Worm (Caenorhabditis elegans) whole organism, L2 larva: ENCODE measurements around the gene erd-2.1.

Source experiments
- C34F6.9 ChIP-seq: fragments of 150-350 bp; optimal IDR thresholded peaks from 2 replicates; lab custom pipeline; 2014; ENCODE audit warnings: missing biosample characterization, missing genetic modification characterization
- F13H6.1 ChIP-seq: sonication (generic microtip); optimal IDR thresholded peaks from 2 replicates; lab custom pipeline; 2016; ENCODE audit warnings: missing genetic modification characterization, missing compliant biosample characterization
- R02D3.7 ChIP-seq: fragments of 150-350 bp; optimal IDR thresholded peaks from 2 replicates; lab custom pipeline; 2014; ENCODE audit warnings: missing biosample characterization, missing genetic modification characterization
- Y55F3AM.14 ChIP-seq: fragments of 200-800 bp; sonication (Bioruptor generic); optimal IDR thresholded peaks from 2 replicates; lab custom pipeline; 2018; ENCODE audit warnings: mild to moderate bottlenecking, missing genetic modification characterization, missing compliant biosample characterization
- ZK546.5 ChIP-seq: sonication (generic microtip); optimal IDR thresholded peaks from 2 replicates; lab custom pipeline; 2017; ENCODE audit warnings: missing biosample characterization, missing genetic modification characterization
- alr-1 ChIP-seq: fragments of 150-350 bp; optimal IDR thresholded peaks from 2 replicates; lab custom pipeline; 2014; ENCODE audit warnings: missing biosample characterization, missing genetic modification characterization
- aly-2 ChIP-seq: fragments of 150-350 bp; optimal IDR thresholded peaks from 2 replicates; lab custom pipeline; 2014; ENCODE audit warnings: missing biosample characterization, missing genetic modification characterization
- ama-1 ChIP-seq: fragments of 150-350 bp; optimal IDR thresholded peaks from 2 replicates; lab custom pipeline; 2018; ENCODE audit warnings: inconsistent platforms
- blmp-1 ChIP-seq: sonication (generic microtip); optimal IDR thresholded peaks from 2 replicates; lab custom pipeline; 2017; ENCODE audit warnings: missing genetic modification characterization, mild to moderate bottlenecking, missing compliant biosample characterization, antibody characterized with exemption, moderate library complexity; ENCODE audit not compliant: insufficient read depth
- ceh-16 ChIP-seq: fragments of 150-350 bp; optimal IDR thresholded peaks from 2 replicates; lab custom pipeline; 2014; ENCODE audit warnings: missing biosample characterization, missing genetic modification characterization
- ceh-82 ChIP-seq: fragments of 150-350 bp; optimal IDR thresholded peaks from 2 replicates; lab custom pipeline; 2014; ENCODE audit warnings: missing biosample characterization, missing genetic modification characterization
- crh-2 ChIP-seq: sonication (generic microtip); optimal IDR thresholded peaks from 2 replicates; lab custom pipeline; 2017; ENCODE audit warnings: missing biosample characterization, missing genetic modification characterization
- dmd-4 ChIP-seq: sonication (generic microtip); optimal IDR thresholded peaks from 2 replicates; lab custom pipeline; 2017; ENCODE audit warnings: missing biosample characterization, missing genetic modification characterization
- egl-27 ChIP-seq: sonication (generic microtip); optimal IDR thresholded peaks from 3 replicates; lab custom pipeline; 2017; ENCODE audit warnings: missing biosample characterization, missing genetic modification reagents, missing genetic modification characterization
- elt-1 ChIP-seq: fragments of 150-350 bp; optimal IDR thresholded peaks from 2 replicates; lab custom pipeline; 2014; ENCODE audit warnings: missing biosample characterization, missing genetic modification characterization
- elt-3 ChIP-seq: sonication (generic microtip); optimal IDR thresholded peaks from 2 replicates; lab custom pipeline; 2017; ENCODE audit warnings: missing biosample characterization, missing genetic modification characterization
- fos-1 ChIP-seq: fragments of 150-350 bp; optimal IDR thresholded peaks from 2 replicates; lab custom pipeline; 2014; ENCODE audit warnings: missing biosample characterization, missing genetic modification characterization
- gmeb-1 ChIP-seq: fragments of 150-350 bp; optimal IDR thresholded peaks from 2 replicates; lab custom pipeline; 2014; ENCODE audit warnings: missing biosample characterization, missing genetic modification characterization
- lin-11 ChIP-seq: fragments of 150-350 bp; sonication (generic microtip); optimal IDR thresholded peaks from 2 replicates; lab custom pipeline; 2014; ENCODE audit warnings: missing biosample characterization, missing genetic modification characterization, inconsistent platforms, mixed read lengths
- lin-13 ChIP-seq: fragments of 150-350 bp; optimal IDR thresholded peaks from 2 replicates; lab custom pipeline; 2014; ENCODE audit warnings: missing biosample characterization, missing genetic modification reagents, missing genetic modification characterization
- lin-39 ChIP-seq: fragments of 150-350 bp; optimal IDR thresholded peaks from 2 replicates; lab custom pipeline; 2014; ENCODE audit warnings: missing biosample characterization, missing genetic modification reagents, missing genetic modification characterization
- mab-5 ChIP-seq: fragments of 150-350 bp; optimal IDR thresholded peaks from 2 replicates; lab custom pipeline; 2014; ENCODE audit warnings: missing biosample characterization, missing genetic modification characterization
- mbf-1 ChIP-seq: sonication (generic microtip); optimal IDR thresholded peaks from 2 replicates; lab custom pipeline; 2017; ENCODE audit warnings: missing biosample characterization, missing genetic modification characterization
- mdl-1 ChIP-seq, 2 experiments: fragments of 150-350 bp in 1 of 2; sonication (generic microtip) in 1 of 2; optimal IDR thresholded peaks; 2 replicates each; lab custom pipeline; 2017; ENCODE audit warnings: missing biosample characterization in 2 of 2, missing genetic modification characterization in 2 of 2
- nhr-10 ChIP-seq: sonication (generic microtip); optimal IDR thresholded peaks from 2 replicates; lab custom pipeline; 2017; ENCODE audit warnings: missing biosample characterization, missing genetic modification characterization
- nhr-11 ChIP-seq: fragments of 150-350 bp; optimal IDR thresholded peaks from 2 replicates; lab custom pipeline; 2014; ENCODE audit warnings: missing biosample characterization, missing genetic modification characterization
- nhr-12 ChIP-seq: fragments of 150-350 bp; optimal IDR thresholded peaks from 2 replicates; lab custom pipeline; 2014; ENCODE audit warnings: missing biosample characterization, missing genetic modification characterization
- nhr-129 ChIP-seq: fragments of 150-350 bp; optimal IDR thresholded peaks from 2 replicates; lab custom pipeline; 2014; ENCODE audit warnings: missing biosample characterization, missing genetic modification characterization
- nhr-21 ChIP-seq: fragments of 150-350 bp; optimal IDR thresholded peaks from 2 replicates; lab custom pipeline; 2014; ENCODE audit warnings: missing biosample characterization, missing genetic modification characterization
- nhr-23 ChIP-seq: fragments of 150-350 bp; optimal IDR thresholded peaks from 2 replicates; lab custom pipeline; 2014; ENCODE audit warnings: missing biosample characterization, missing genetic modification reagents, missing genetic modification characterization
- nhr-237 ChIP-seq: fragments of 150-350 bp; optimal IDR thresholded peaks from 2 replicates; lab custom pipeline; 2014; ENCODE audit warnings: missing biosample characterization, missing genetic modification characterization
- nhr-25 ChIP-seq: fragments of 150-350 bp; sonication (generic microtip); optimal IDR thresholded peaks from 3 replicates; lab custom pipeline; 2014; ENCODE audit warnings: missing biosample characterization, missing genetic modification characterization
- nhr-6 ChIP-seq: fragments of 150-350 bp; optimal IDR thresholded peaks from 2 replicates; lab custom pipeline; 2014; ENCODE audit warnings: missing biosample characterization, missing genetic modification characterization
- nhr-77 ChIP-seq: fragments of 150-350 bp; optimal IDR thresholded peaks from 2 replicates; lab custom pipeline; 2014; ENCODE audit warnings: missing biosample characterization, missing genetic modification characterization
- peb-1 ChIP-seq: fragments of 150-350 bp; optimal IDR thresholded peaks from 2 replicates; lab custom pipeline; 2014; ENCODE audit warnings: missing biosample characterization, missing genetic modification characterization
- sem-4 ChIP-seq: fragments of 150-350 bp; optimal IDR thresholded peaks from 2 replicates; lab custom pipeline; 2014; ENCODE audit warnings: missing biosample characterization, missing genetic modification reagents, missing genetic modification characterization
- skn-1 ChIP-seq: sonication (generic microtip); optimal IDR thresholded peaks from 2 replicates; lab custom pipeline; 2017; ENCODE audit warnings: missing biosample characterization, missing genetic modification characterization
- sma-3 ChIP-seq: sonication (generic microtip); optimal IDR thresholded peaks from 2 replicates; lab custom pipeline; 2016; ENCODE audit warnings: missing genetic modification reagents, missing genetic modification characterization, missing compliant biosample characterization
- sma-9 ChIP-seq, 2 experiments: fragments of 150-350 bp in 1 of 2; sonication (generic microtip) in 1 of 2; optimal IDR thresholded peaks; 2 replicates each; lab custom pipeline; 2014 to 2016; ENCODE audit warnings: missing genetic modification characterization in 2 of 2, mild to moderate bottlenecking in 1 of 2, missing biosample characterization in 1 of 2, missing compliant biosample characterization in 1 of 2, missing genetic modification reagents in 1 of 2, moderate library complexity in 1 of 2
- snpc-4 ChIP-seq: fragments of 150-350 bp; optimal IDR thresholded peaks from 2 replicates; lab custom pipeline; 2014; ENCODE audit warnings: missing biosample characterization, missing genetic modification characterization
- unc-39 ChIP-seq: fragments of 150-350 bp; optimal IDR thresholded peaks from 2 replicates; lab custom pipeline; 2014; ENCODE audit warnings: missing biosample characterization, missing genetic modification characterization
- unc-55 ChIP-seq: fragments of 150-350 bp; sonication (generic microtip); optimal IDR thresholded peaks from 3 replicates; lab custom pipeline; 2014; ENCODE audit warnings: missing biosample characterization, missing genetic modification reagents, missing genetic modification characterization
- unc-62 ChIP-seq: fragments of 150-350 bp; optimal IDR thresholded peaks from 2 replicates; lab custom pipeline; 2014; ENCODE audit warnings: missing biosample characterization, missing genetic modification reagents, missing genetic modification characterization
- zag-1 ChIP-seq: fragments of 150-350 bp; optimal IDR thresholded peaks from 2 replicates; lab custom pipeline; 2014; ENCODE audit warnings: missing biosample characterization, missing genetic modification characterization
- ztf-1 ChIP-seq: fragments of 200-800 bp; sonication (Bioruptor generic); conservative IDR thresholded peaks from 2 replicates; pipeline ENCODE4 v1.3.6; 2022; ENCODE audit warnings: missing genetic modification characterization, missing compliant biosample characterization
- ztf-11 ChIP-seq: sonication (generic microtip); optimal IDR thresholded peaks from 2 replicates; lab custom pipeline; 2017; ENCODE audit warnings: missing biosample characterization, missing genetic modification characterization
- ztf-4 ChIP-seq: fragments of 150-350 bp; optimal IDR thresholded peaks from 2 replicates; lab custom pipeline; 2014; ENCODE audit warnings: missing biosample characterization, missing genetic modification characterization

The erd-2.1 gene

DNA sequence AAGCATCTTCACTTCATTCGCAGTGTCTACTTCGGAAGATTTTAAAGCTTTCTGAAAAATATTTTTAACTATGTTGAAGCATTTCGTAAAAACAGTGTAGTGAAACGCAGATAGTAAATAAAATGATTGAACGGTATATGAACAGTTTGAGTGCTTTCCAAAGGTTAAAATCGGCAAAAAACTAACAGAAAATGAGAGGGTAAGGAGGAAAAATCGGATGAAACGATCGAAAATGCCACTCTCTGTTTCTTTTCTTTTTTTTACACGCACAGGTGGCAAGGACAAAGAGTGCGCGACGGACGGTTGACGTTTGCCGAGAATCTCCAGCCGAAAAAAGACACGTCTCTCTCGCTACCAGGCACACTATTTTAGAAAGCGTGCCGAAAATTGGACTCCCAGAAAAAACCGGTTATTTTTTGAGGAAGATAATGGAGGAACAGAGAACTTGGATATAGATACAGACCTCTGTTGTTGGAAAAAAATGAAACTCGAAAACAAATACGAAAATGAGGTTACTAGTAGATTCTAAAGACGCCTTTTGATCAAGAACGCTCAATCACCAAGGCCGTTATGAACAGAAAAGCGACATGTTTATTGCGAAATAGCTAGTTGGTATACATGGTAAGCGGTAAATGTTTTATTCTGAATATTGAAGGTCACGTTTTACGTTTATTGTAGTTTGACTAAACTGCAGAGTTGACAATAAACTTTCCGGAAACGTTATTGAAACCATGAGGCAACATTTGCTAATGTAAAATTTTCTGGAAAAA lies 35.9 kb upstream of the erd-2.1 start, which contains the start of gene myrf-2:
Gene myrf-2, minus strand, starts transcription at position 51 of the 770 bp plus-strand sequence.
- TF ChIP-seq egl-27 (tag; lab: Kevin White, UChicago), result no peak
- TF ChIP-seq F13H6.1 (tag; lab: Kevin White, UChicago), result peak; percentile 23
- no peak for TF ChIP-seq skn-1 (tag; lab: Kevin White, UChicago)
- TF ChIP-seq fos-1 (tag; lab: Kevin White, UChicago), result no peak
- TF ChIP-seq aly-2 (tag; lab: Kevin White, UChicago), result no peak
- peak; percentile 21 for TF ChIP-seq nhr-21 (tag; lab: Kevin White, UChicago)
- TF ChIP-seq elt-3 (tag; lab: Kevin White, UChicago), result no peak
- TF ChIP-seq sma-3, result peak; percentile 12
- TF ChIP-seq nhr-23 (tag; lab: Kevin White, UChicago), result no peak
- no peak for TF ChIP-seq snpc-4 (tag; lab: Kevin White, UChicago)
- TF ChIP-seq nhr-10 (tag; lab: Kevin White, UChicago), result no peak
- TF ChIP-seq sma-9 (GFP tag; optimal IDR thresholded peaks at IDR 0.05; lab: Kevin White, UChicago), result no peak
- no peak for TF ChIP-seq sma-9 (tag; optimal IDR thresholded peaks at IDR 0.05; lab: Kevin White, UChicago)
- no peak for TF ChIP-seq unc-39 (tag; lab: Kevin White, UChicago)
- no peak for TF ChIP-seq nhr-11 (tag; lab: Kevin White, UChicago)
- TF ChIP-seq lin-39 (tag; lab: Kevin White, UChicago), result no peak
- no peak for TF ChIP-seq nhr-237
- TF ChIP-seq unc-55 (GFP tag; lab: Kevin White, UChicago), result no peak
- TF ChIP-seq ztf-1, result no peak
- TF ChIP-seq alr-1 (tag; lab: Kevin White, UChicago), result no peak
- no peak for TF ChIP-seq gmeb-1
- TF ChIP-seq mab-5 (tag; lab: Kevin White, UChicago), result no peak
- TF ChIP-seq C34F6.9 (tag; lab: Kevin White, UChicago), result no peak
- TF ChIP-seq nhr-6 (tag; lab: Kevin White, UChicago), result no peak
- no peak for TF ChIP-seq lin-11 (tag; lab: Kevin White, UChicago)
- TF ChIP-seq elt-1 (tag; lab: Kevin White, UChicago), result no peak
- TF ChIP-seq R02D3.7 (tag; lab: Kevin White, UChicago), result no peak
- TF ChIP-seq nhr-25 (tag; lab: Kevin White, UChicago), result peak; percentile 63
- no peak for TF ChIP-seq crh-2 (tag; lab: Kevin White, UChicago)
- no peak for TF ChIP-seq ceh-82
- TF ChIP-seq nhr-12, result no peak
- no peak for TF ChIP-seq ztf-11 (tag; lab: Kevin White, UChicago)
- no peak for TF ChIP-seq zag-1 (tag; lab: Kevin White, UChicago)
- no peak for TF ChIP-seq ZK546.5 (tag; lab: Kevin White, UChicago)
- no peak for TF ChIP-seq ama-1
- TF ChIP-seq unc-62, result no peak
- peak; percentile 50 for TF ChIP-seq blmp-1 (tag; lab: Kevin White, UChicago)
- TF ChIP-seq lin-13, result no peak
- peak; percentile 4 for TF ChIP-seq nhr-129 (tag; lab: Kevin White, UChicago)
- TF ChIP-seq sem-4, result no peak
- no peak for TF ChIP-seq ceh-16 (tag; lab: Kevin White, UChicago)
- TF ChIP-seq peb-1 (tag; lab: Kevin White, UChicago), result peak; percentile 80
- TF ChIP-seq dmd-4 (tag; lab: Kevin White, UChicago), result no peak
- TF ChIP-seq nhr-77 (tag; lab: Kevin White, UChicago), result no peak
- no peak for TF ChIP-seq mbf-1
- peak in 1 of 2 experiments; percentile 13 for TF ChIP-seq mdl-1 (tag; optimal IDR thresholded peaks at IDR 0.05; lab: Kevin White, UChicago)
- no peak for TF ChIP-seq Y55F3AM.14 (GFP tag; lab: Kevin White, UChicago)
- TF ChIP-seq ztf-4 (tag; lab: Kevin White, UChicago), result no peak
- TF ChIP-seq, all 48 proteins: peak for 8
